Worm (Caenorhabditis elegans) whole organism, midembryonic: ENCODE measurements around the gene K08F4.12.

Experiments
- T22C8.4 ChIP-seq: fragments of 200-800 bp; sonication (Bioruptor generic); IDR thresholded peaks from 2 replicates; pipeline ENCODE4 v1.3.6; 2022; ENCODE audit warnings: missing genetic modification characterization, missing compliant biosample characterization
- cog-1 ChIP-seq: sonication (generic microtip); optimal IDR thresholded peaks from 2 replicates; lab custom pipeline; 2016; ENCODE audit warnings: missing genetic modification characterization, missing compliant biosample characterization
- flt-1 ChIP-seq: fragments of 200-800 bp; sonication (Bioruptor generic); IDR thresholded peaks from 2 replicates; pipeline ENCODE4 v1.3.6; 2022; ENCODE audit warnings: missing genetic modification characterization, missing compliant biosample characterization
- klf-2 ChIP-seq: fragments of 200-800 bp; sonication (Bioruptor generic); conservative IDR thresholded peaks from 2 replicates; pipeline ENCODE4 v1.3.6; 2022; ENCODE audit warnings: missing genetic modification reagents, missing genetic modification characterization, missing compliant biosample characterization
- med-1 ChIP-seq: sonication (generic microtip); optimal IDR thresholded peaks from 2 replicates; lab custom pipeline; 2017; ENCODE audit warnings: missing genetic modification characterization, mild to moderate bottlenecking, missing compliant biosample characterization, antibody characterized with exemption, missing genetic modification reagents; ENCODE audit not compliant: insufficient read depth
- ref-1 ChIP-seq: fragments of 200-800 bp; sonication (Bioruptor generic); conservative IDR thresholded peaks from 2 replicates; pipeline ENCODE4 v1.3.6; 2022; ENCODE audit warnings: missing genetic modification reagents, missing genetic modification characterization, missing compliant biosample characterization
- tab-1 ChIP-seq: fragments of 200-800 bp; sonication (Bioruptor generic); IDR thresholded peaks from 2 replicates; pipeline ENCODE4 v1.3.6; 2022; ENCODE audit warnings: missing genetic modification characterization, missing compliant biosample characterization
- ztf-23 ChIP-seq: fragments of 200-800 bp; sonication (Bioruptor generic); IDR thresholded peaks from 2 replicates; pipeline ENCODE4 v1.3.6; 2022; ENCODE audit warnings: missing genetic modification reagents, missing genetic modification characterization, missing compliant biosample characterization
- ztf-29 ChIP-seq: fragments of 200-800 bp; sonication (Bioruptor generic); IDR thresholded peaks from 2 replicates; pipeline ENCODE4 v1.3.6; 2022; ENCODE audit warnings: missing genetic modification reagents, missing genetic modification characterization, missing compliant biosample characterization

K08F4.12 gene

ce11 chrIV:10180133-10180749, 42.3 kb downstream of the K08F4.12 start, which contains the start of gene gta-1:
gta-1 (plus strand) TSS chrIV:10180660.
- no peak for TF ChIP-seq flt-1 (GFP tag; lab: Robert Waterston, UW)
- TF ChIP-seq cog-1 (tag; lab: Kevin White, UChicago): no peak
- no peak for TF ChIP-seq med-1 (GFP tag; lab: Kevin White, UChicago)
- TF ChIP-seq ztf-23: no peak
- TF ChIP-seq T22C8.4 (GFP tag; lab: Robert Waterston, UW): no peak
- TF ChIP-seq klf-2 (GFP tag; lab: Robert Waterston, UW): no peak

- TF ChIP-seq ztf-29 (no peak), flt-1 (GFP tag; lab: Robert Waterston, UW) (no peak), klf-2 (GFP tag; lab: Robert Waterston, UW) (no peak), tab-1 (GFP tag; lab: Robert Waterston, UW) (no peak), ref-1 (GFP tag; lab: Robert Waterston, UW) (no peak), cog-1 (tag; lab: Kevin White, UChicago) (no peak)
These were observed 50.6 kb downstream of the K08F4.12 start for ce11 chrIV:10188505-10188904.
